Fruit fly (Drosophila melanogaster) whole organism, prepupa: Measurements from ENCODE around the gene CG42816.

ENCODE experiments used
- Blimp-1 ChIP-seq: fragments of 200-800 bp; sonication (Bioruptor generic); optimal IDR thresholded peaks from 3 replicates; lab custom pipeline; 2017; ENCODE audit warnings: missing biosample characterization, missing genetic modification characterization, mild to moderate bottlenecking, moderate library complexity, missing genetic modification reagents
- CG10631 ChIP-seq: fragments of 200-800 bp; sonication (Bioruptor generic); optimal IDR thresholded peaks from 2 replicates; lab custom pipeline; 2016; ENCODE audit warnings: missing biosample characterization, missing genetic modification characterization
- CG10669 ChIP-seq: fragments of 200-800 bp; sonication (Bioruptor generic); optimal IDR thresholded peaks from 3 replicates; lab custom pipeline; 2018; ENCODE audit warnings: missing biosample characterization, mild to moderate bottlenecking, missing genetic modification characterization, moderate library complexity
- CG11294 ChIP-seq: fragments of 200-800 bp; sonication (Bioruptor generic); IDR thresholded peaks from 2 replicates; pipeline ENCODE4 v1.3.6; 2022; ENCODE audit warnings: missing biosample characterization, missing genetic modification characterization
- CG11902 ChIP-seq: fragments of 200-800 bp; sonication (Bioruptor generic); optimal IDR thresholded peaks from 3 replicates; lab custom pipeline; 2016; ENCODE audit warnings: missing biosample characterization, missing genetic modification characterization
- CG15336 ChIP-seq: fragments of 200-800 bp; sonication (Bioruptor generic); IDR thresholded peaks from 2 replicates; pipeline ENCODE4 v1.3.6; 2022; ENCODE audit warnings: missing biosample characterization, missing genetic modification characterization
- CG1621 ChIP-seq: fragments of 200-800 bp; sonication (Bioruptor generic); optimal IDR thresholded peaks from 3 replicates; lab custom pipeline; 2018; ENCODE audit warnings: missing biosample characterization, mild to moderate bottlenecking, missing genetic modification characterization
- CG31627 ChIP-seq: fragments of 200-800 bp; sonication (Bioruptor generic); optimal IDR thresholded peaks from 3 replicates; lab custom pipeline; 2016; ENCODE audit warnings: missing biosample characterization, missing genetic modification characterization
- CG34406 ChIP-seq: fragments of 200-800 bp; sonication (Bioruptor generic); optimal IDR thresholded peaks from 3 replicates; lab custom pipeline; 2016; ENCODE audit warnings: missing biosample characterization, missing genetic modification characterization
- CG3919 ChIP-seq: fragments of 200-800 bp; sonication (Bioruptor generic); optimal IDR thresholded peaks from 3 replicates; lab custom pipeline; 2016; ENCODE audit warnings: missing biosample characterization, missing genetic modification characterization
- CG4318 ChIP-seq: fragments of 200-800 bp; sonication (Bioruptor generic); optimal IDR thresholded peaks from 3 replicates; lab custom pipeline; 2017; ENCODE audit warnings: missing biosample characterization, mild to moderate bottlenecking, missing genetic modification characterization
- CG6163 ChIP-seq: fragments of 200-800 bp; sonication (Bioruptor generic); IDR thresholded peaks from 3 replicates; pipeline ENCODE4 v1.3.6; 2022; ENCODE audit warnings: missing biosample characterization, missing genetic modification characterization
- CG6276 ChIP-seq: fragments of 200-800 bp; sonication (Bioruptor generic); optimal IDR thresholded peaks from 2 replicates; lab custom pipeline; 2017; ENCODE audit warnings: missing biosample characterization, mild to moderate bottlenecking, missing genetic modification characterization
- CG6792 ChIP-seq: fragments of 200-800 bp; sonication (Bioruptor generic); optimal IDR thresholded peaks from 3 replicates; lab custom pipeline; 2016; ENCODE audit warnings: missing biosample characterization, missing genetic modification characterization
- CG6854 ChIP-seq: fragments of 200-800 bp; sonication (Bioruptor generic); optimal IDR thresholded peaks from 2 replicates; lab custom pipeline; 2017; ENCODE audit warnings: missing biosample characterization, mild to moderate bottlenecking, missing genetic modification characterization
- CG8119 ChIP-seq: fragments of 200-800 bp; sonication (Bioruptor generic); IDR thresholded peaks from 3 replicates; pipeline ENCODE4 v1.3.6; 2022; ENCODE audit warnings: missing biosample characterization, missing genetic modification characterization
- CG8319 ChIP-seq: fragments of 200-800 bp; sonication (Bioruptor generic); optimal IDR thresholded peaks from 3 replicates; lab custom pipeline; 2016; ENCODE audit warnings: missing biosample characterization, missing genetic modification characterization
- CG8632 ChIP-seq: fragments of 200-800 bp; sonication (Bioruptor generic); optimal IDR thresholded peaks from 3 replicates; lab custom pipeline; 2016; ENCODE audit warnings: missing biosample characterization, missing genetic modification characterization
- CG9139 ChIP-seq: fragments of 200-800 bp; sonication (Bioruptor generic); optimal IDR thresholded peaks from 3 replicates; lab custom pipeline; 2017; ENCODE audit warnings: missing biosample characterization, mild to moderate bottlenecking, missing genetic modification characterization
- Eip75B ChIP-seq: fragments of 200-800 bp; sonication (Bioruptor generic); optimal IDR thresholded peaks from 3 replicates; lab custom pipeline; 2016; ENCODE audit warnings: missing biosample characterization, missing genetic modification characterization
- Eip78C ChIP-seq: fragments of 200-800 bp; sonication (Bioruptor generic); peaks from one replicate; lab custom pipeline; 2016; ENCODE audit warnings: missing biosample characterization, missing genetic modification characterization
- Ets96B ChIP-seq: fragments of 200-800 bp; optimal IDR thresholded peaks from 2 replicates; lab custom pipeline; 2019; ENCODE audit warnings: missing biosample characterization, mild to moderate bottlenecking, missing genetic modification characterization, moderate library complexity
- Gug ChIP-seq: fragments of 200-800 bp; sonication (Bioruptor generic); IDR thresholded peaks from 2 replicates; pipeline ENCODE4 v1.3.6; 2022; ENCODE audit warnings: missing biosample characterization, missing genetic modification characterization
- Hr38 ChIP-seq: sonication (Bioruptor generic); optimal IDR thresholded peaks from 2 replicates; lab custom pipeline; 2016; ENCODE audit warnings: missing biosample characterization, missing genetic modification characterization
- Hr4 ChIP-seq: fragments of 200-800 bp; sonication (Bioruptor generic); optimal IDR thresholded peaks from 3 replicates; lab custom pipeline; 2016; ENCODE audit warnings: missing biosample characterization, missing genetic modification characterization
- Lpt ChIP-seq: fragments of 200-800 bp; sonication (Bioruptor generic); optimal IDR thresholded peaks from 3 replicates; lab custom pipeline; 2016; ENCODE audit warnings: missing biosample characterization, missing genetic modification characterization
- Sox102F ChIP-seq: fragments of 200-800 bp; sonication (Bioruptor generic); optimal IDR thresholded peaks from 2 replicates; lab custom pipeline; 2016; ENCODE audit warnings: missing biosample characterization, mild to moderate bottlenecking, missing genetic modification characterization
- Sox15 ChIP-seq: fragments of 200-800 bp; sonication (Bioruptor generic); optimal IDR thresholded peaks from 3 replicates; lab custom pipeline; 2016; ENCODE audit warnings: missing biosample characterization, missing genetic modification characterization
- achi ChIP-seq: fragments of 200-800 bp; sonication (Bioruptor generic); optimal IDR thresholded peaks from 3 replicates; lab custom pipeline; 2016; ENCODE audit warnings: missing biosample characterization, missing genetic modification characterization
- cyc ChIP-seq: fragments of 200-800 bp; sonication (Bioruptor generic); optimal IDR thresholded peaks from 3 replicates; lab custom pipeline; 2016; ENCODE audit warnings: missing biosample characterization, missing genetic modification characterization
- dac ChIP-seq: fragments of 200-800 bp; sonication (Bioruptor generic); optimal IDR thresholded peaks from 2 replicates; lab custom pipeline; 2017; ENCODE audit warnings: missing biosample characterization, mild to moderate bottlenecking, missing genetic modification characterization
- dsx ChIP-seq: fragments of 200-800 bp; optimal IDR thresholded peaks from 3 replicates; lab custom pipeline; 2019; ENCODE audit warnings: missing biosample characterization, mild to moderate bottlenecking, missing genetic modification characterization, moderate library complexity; ENCODE audit not compliant: poor library complexity, severe bottlenecking
- eg ChIP-seq: fragments of 200-800 bp; sonication (Bioruptor generic); IDR thresholded peaks from 3 replicates; pipeline ENCODE4 v1.3.6; 2022; ENCODE audit warnings: missing biosample characterization, missing genetic modification characterization
- esn ChIP-seq: fragments of 200-800 bp; sonication (Bioruptor generic); optimal IDR thresholded peaks from 2 replicates; lab custom pipeline; 2016; ENCODE audit warnings: missing biosample characterization, mild to moderate bottlenecking, missing genetic modification characterization, moderate library complexity
- fd59A ChIP-seq: fragments of 200-800 bp; sonication (Bioruptor generic); optimal IDR thresholded peaks from 2 replicates; lab custom pipeline; 2017; ENCODE audit warnings: missing biosample characterization, mild to moderate bottlenecking, missing genetic modification characterization, missing genetic modification reagents
- fd85E ChIP-seq: fragments of 200-800 bp; sonication (Bioruptor generic); optimal IDR thresholded peaks from 3 replicates; lab custom pipeline; 2016; ENCODE audit warnings: missing biosample characterization, missing genetic modification characterization
- lz ChIP-seq: fragments of 200-800 bp; sonication (Bioruptor generic); optimal IDR thresholded peaks from 3 replicates; lab custom pipeline; 2016; ENCODE audit warnings: missing biosample characterization, missing genetic modification characterization
- pdm3 ChIP-seq: fragments of 200-800 bp; sonication (Bioruptor generic); optimal IDR thresholded peaks from 3 replicates; lab custom pipeline; 2016; ENCODE audit warnings: missing biosample characterization, missing genetic modification characterization
- salr ChIP-seq, 2 experiments: fragments of 200-800 bp; sonication (Bioruptor generic); optimal IDR thresholded peaks; 3 replicates each; lab custom pipeline; 2016 to 2018; ENCODE audit warnings: missing biosample characterization in 2 of 2, missing genetic modification characterization in 2 of 2, mild to moderate bottlenecking in 1 of 2
- ss ChIP-seq, 2 experiments: fragments of 200-800 bp; sonication (Bioruptor generic); optimal IDR thresholded peaks; 2 replicates in 1 of 2; 3 replicates in 1 of 2; lab custom pipeline; 2017 to 2018; ENCODE audit warnings: mild to moderate bottlenecking in 2 of 2, missing biosample characterization in 2 of 2, missing genetic modification characterization in 2 of 2, moderate library complexity in 1 of 2
- svp ChIP-seq: fragments of 200-800 bp; sonication (Bioruptor generic); peaks from one replicate; lab custom pipeline; 2016; ENCODE audit warnings: missing biosample characterization, missing genetic modification characterization
- topi ChIP-seq: fragments of 200-800 bp; sonication (Bioruptor generic); optimal IDR thresholded peaks from 3 replicates; lab custom pipeline; 2016; ENCODE audit warnings: missing biosample characterization, missing genetic modification characterization
- vri ChIP-seq: fragments of 200-800 bp; sonication (Bioruptor generic); optimal IDR thresholded peaks from 3 replicates; lab custom pipeline; 2016; ENCODE audit warnings: missing biosample characterization, mild to moderate bottlenecking, missing genetic modification characterization

The CG42816 gene

dm6 chr3L:17797494-17797893, at the start of gene CG42816:
Gene CG42816 (minus strand): TSS chr3L:17797594.
- TF ChIP-seq Sox102F (GFP tag; lab: Kevin White, UChicago) (no peak), Eip75B (GFP tag; lab: Kevin White, UChicago) (no peak), CG15336 (no peak), fd85E (no peak), svp (GFP tag; lab: Kevin White, UChicago) (no peak), Blimp-1 (no peak), Sox15 (GFP tag; lab: Kevin White, UChicago) (no peak), salr (GFP tag; optimal IDR thresholded peaks at IDR 0.05; lab: Kevin White, UChicago) (no peak), esn (GFP tag; lab: Kevin White, UChicago) (no peak), lz (GFP tag; lab: Kevin White, UChicago) (no peak), Ets96B (tag; lab: Kevin White, UChicago) (no peak), pdm3 (GFP tag; lab: Kevin White, UChicago) (no peak), Lpt (GFP tag; lab: Kevin White, UChicago) (no peak), CG6792 (no peak)
- TF ChIP-seq, all 60 proteins: peak for 0

dm6 chr3L:17846982-17847355, 49.6 kb upstream of the CG42816 start:
- TF ChIP-seq esn (GFP tag; lab: Kevin White, UChicago) (peak; percentile 15), CG10631 (no peak), CG3919 (no peak), CG6792 (no peak), CG9139 (GFP tag; lab: Kevin White, UChicago) (no peak), CG34406 (GFP tag; lab: Kevin White, UChicago) (no peak), achi (no peak), Ets96B (tag; lab: Kevin White, UChicago) (no peak), Gug (no peak), vri (peak; percentile 87), Sox102F (GFP tag; lab: Kevin White, UChicago) (no peak), dac (GFP tag; lab: Kevin White, UChicago) (no peak), eg (no peak), fd59A (GFP tag; lab: Kevin White, UChicago) (no peak), Eip78C (GFP tag; lab: Kevin White, UChicago) (peak; percentile 46), CG15336 (no peak), CG31627 (GFP tag; lab: Kevin White, UChicago) (peak; percentile 0), Eip75B (GFP tag; lab: Kevin White, UChicago) (no peak), CG8319 (GFP tag; lab: Kevin White, UChicago) (no peak), CG10669 (GFP tag; lab: Kevin White, UChicago) (no peak), CG11902 (GFP tag; lab: Kevin White, UChicago) (no peak), Hr38 (GFP tag; lab: Kevin White, UChicago) (no peak), dsx (no peak), ss (GFP tag; optimal IDR thresholded peaks at IDR 0.05; lab: Kevin White, UChicago) (no peak), fd85E (no peak), topi (GFP tag; lab: Kevin White, UChicago) (no peak), pdm3 (GFP tag; lab: Kevin White, UChicago) (no peak), CG4318 (GFP tag; lab: Kevin White, UChicago) (no peak), CG1621 (tag; lab: Kevin White, UChicago) (no peak), Blimp-1 (no peak)

dm6 chr3L:17846169-17846981, 49.0 kb upstream of the CG42816 start, which contains the start of the genes MED19 and CG7430:
Gene MED19 (minus strand): TSS chr3L:17846501.
Gene CG7430 (plus strand): TSS chr3L:17846916.
- TF ChIP-seq CG8119 (GFP tag; lab: Robert Waterston, UW) (peak; percentile 33; the same call in 1 of the 3 replicates), vri (peak; percentile 23), Hr4 (GFP tag; lab: Kevin White, UChicago) (no peak), eg (peak; percentile 29; the same call in 1 of the 3 replicates), Sox102F (GFP tag; lab: Kevin White, UChicago) (no peak), esn (GFP tag; lab: Kevin White, UChicago) (peak; percentile 20), ss (GFP tag; optimal IDR thresholded peaks at IDR 0.05; lab: Kevin White, UChicago) (peak in 1 of 2 experiments; percentile 64), Eip78C (GFP tag; lab: Kevin White, UChicago) (peak; percentile 56), CG11294 (no peak), CG8632 (GFP tag; lab: Kevin White, UChicago) (peak; percentile 7), CG15336 (peak; percentile 51; the same call in 1 of the 2 replicates), CG6792 (no peak), lz (GFP tag; lab: Kevin White, UChicago) (peak; percentile 19), salr (GFP tag; optimal IDR thresholded peaks at IDR 0.05; lab: Kevin White, UChicago) (no peak), CG6276 (no peak), CG6163 (peak; percentile 46; the same call in 1 of the 3 replicates), cyc (GFP tag; lab: Kevin White, UChicago) (peak; percentile 2), CG1621 (tag; lab: Kevin White, UChicago) (peak; percentile 10), CG6854 (GFP tag; lab: Kevin White, UChicago) (peak; percentile 79), svp (GFP tag; lab: Kevin White, UChicago) (peak; percentile 69)
- TF ChIP-seq, all 60 proteins: peak for 14
